Worm (Caenorhabditis elegans) whole organism, early embryonic: ENCODE data around the gene str-264.

Source experiments
- ama-1 ChIP-seq: fragments of 150-350 bp; optimal IDR thresholded peaks from 2 replicates; lab custom pipeline; 2014
- ceh-36 ChIP-seq: sonication (generic microtip); optimal IDR thresholded peaks from 2 replicates; lab custom pipeline; 2016; ENCODE audit warnings: missing genetic modification characterization, inconsistent platforms, missing compliant biosample characterization

DNA sequence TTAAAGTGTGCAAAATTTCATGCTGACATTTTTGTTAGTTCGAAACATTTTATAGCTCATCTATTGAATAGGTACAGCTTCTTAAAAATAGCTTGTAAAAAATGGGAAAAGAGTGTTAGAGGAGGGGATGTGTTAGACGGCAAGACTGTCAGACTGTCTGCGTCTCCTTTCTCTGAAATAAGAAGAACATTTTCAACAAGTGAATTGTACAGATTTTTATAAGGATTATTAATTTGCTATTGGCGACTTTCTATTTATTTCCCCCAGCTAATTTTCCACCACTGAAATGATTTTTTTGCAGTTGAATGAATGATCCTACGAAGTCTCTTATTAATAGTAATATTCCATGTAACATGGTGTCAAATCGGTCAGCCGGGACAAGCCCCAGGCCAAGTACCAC is 6.0 kb upstream of the str-264 start, which contains the start of gene C06B8.7:
- TF ChIP-seq ama-1 (lab: Kevin White, UChicago) (no peak), ceh-36 (no peak)
